Worm (Caenorhabditis elegans) whole organism, early embryonic: ENCODE data around the gene ZC8.6.

Experiments
- B0310.2 ChIP-seq: sonication (generic microtip); optimal IDR thresholded peaks from 2 replicates; lab custom pipeline; 2016; ENCODE audit warnings: mild to moderate bottlenecking, missing genetic modification characterization, missing compliant biosample characterization
- F13C5.2 ChIP-seq: sonication (generic microtip); optimal IDR thresholded peaks from 2 replicates; lab custom pipeline; 2017; ENCODE audit warnings: mild to moderate bottlenecking, missing genetic modification characterization, inconsistent platforms, missing compliant biosample characterization
- aly-1 ChIP-seq: sonication (generic microtip); optimal IDR thresholded peaks from 2 replicates; lab custom pipeline; 2016; ENCODE audit warnings: missing genetic modification characterization, missing compliant biosample characterization
- ama-1 ChIP-seq: fragments of 150-350 bp; optimal IDR thresholded peaks from 2 replicates; lab custom pipeline; 2014
- ceh-13 ChIP-seq: fragments of 200-800 bp; sonication (Bioruptor generic); optimal IDR thresholded peaks from 2 replicates; lab custom pipeline; 2018; ENCODE audit warnings: mild to moderate bottlenecking, missing genetic modification characterization, missing compliant biosample characterization
- ceh-36 ChIP-seq: sonication (generic microtip); optimal IDR thresholded peaks from 2 replicates; lab custom pipeline; 2016; ENCODE audit warnings: missing genetic modification characterization, inconsistent platforms, missing compliant biosample characterization
- ets-7 ChIP-seq: sonication (generic microtip); optimal IDR thresholded peaks from 2 replicates; lab custom pipeline; 2016; ENCODE audit warnings: missing genotype, missing genetic modification characterization, missing compliant biosample characterization
- flt-1 ChIP-seq: fragments of 200-800 bp; sonication (Bioruptor generic); IDR thresholded peaks from 2 replicates; pipeline ENCODE4 v1.3.6; 2022; ENCODE audit warnings: missing genetic modification characterization, missing compliant biosample characterization
- hmbx-1 ChIP-seq: sonication (generic microtip); optimal IDR thresholded peaks from 2 replicates; lab custom pipeline; 2016; ENCODE audit warnings: mild to moderate bottlenecking, missing genetic modification characterization, missing compliant biosample characterization
- hmg-4 ChIP-seq: fragments of 200-800 bp; sonication (Bioruptor generic); optimal IDR thresholded peaks from 2 replicates; lab custom pipeline; 2018; ENCODE audit warnings: mild to moderate bottlenecking, missing genetic modification characterization, missing compliant biosample characterization
- hnd-1 ChIP-seq: sonication (generic microtip); optimal IDR thresholded peaks from 2 replicates; lab custom pipeline; 2016; ENCODE audit warnings: missing genetic modification characterization, missing compliant biosample characterization
- pes-1 ChIP-seq: fragments of 200-800 bp; sonication (Bioruptor generic); IDR thresholded peaks from 2 replicates; pipeline ENCODE4 v1.3.6; 2022; ENCODE audit warnings: missing genetic modification reagents, missing genetic modification characterization, missing compliant biosample characterization
- scrt-1 ChIP-seq: fragments of 200-800 bp; sonication (Bioruptor generic); IDR thresholded peaks from 2 replicates; pipeline ENCODE4 v1.3.6; 2022; ENCODE audit warnings: missing genetic modification characterization, missing compliant biosample characterization
- sea-1 ChIP-seq: fragments of 200-800 bp; sonication (Bioruptor generic); conservative IDR thresholded peaks from 2 replicates; pipeline ENCODE4 v1.3.6; 2022; ENCODE audit warnings: missing genetic modification characterization, missing compliant biosample characterization
- tbx-11 ChIP-seq: fragments of 200-800 bp; sonication (Bioruptor generic); IDR thresholded peaks from 2 replicates; pipeline ENCODE4 v1.3.6; 2022; ENCODE audit warnings: missing genetic modification characterization, missing compliant biosample characterization
- tbx-37 ChIP-seq: fragments of 200-800 bp; sonication (Bioruptor generic); conservative IDR thresholded peaks from 2 replicates; pipeline ENCODE4 v1.3.6; 2022; ENCODE audit warnings: missing genetic modification reagents, missing genetic modification characterization, missing compliant biosample characterization
- tra-4 ChIP-seq: sonication (generic microtip); optimal IDR thresholded peaks from 2 replicates; lab custom pipeline; 2017; ENCODE audit warnings: missing genetic modification characterization, missing compliant biosample characterization

Gene ZC8.6

DNA sequence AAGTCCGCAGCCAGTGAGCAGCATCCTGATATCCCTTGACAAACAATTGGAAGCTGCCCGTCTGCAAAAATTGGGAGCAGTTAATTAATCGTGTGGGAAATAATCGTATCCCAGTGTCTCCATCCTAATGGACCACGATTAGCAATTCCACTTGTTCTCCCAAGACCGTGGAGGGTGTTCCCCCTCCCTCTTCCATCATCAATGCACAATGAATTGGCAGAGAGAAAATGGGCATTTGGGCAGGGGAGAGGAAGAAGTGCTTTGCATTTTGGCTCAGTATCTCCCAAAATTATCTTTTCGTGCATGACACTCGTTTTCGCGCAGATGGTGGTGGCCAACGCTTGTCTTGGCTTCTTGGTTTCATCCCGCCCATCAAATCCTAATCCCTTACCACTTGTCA is 19.3 kb downstream of the ZC8.6 start:
- TF ChIP-seq ceh-36 (tag; lab: Kevin White, UChicago) (no peak), F13C5.2 (tag; lab: Kevin White, UChicago) (no peak)

DNA sequence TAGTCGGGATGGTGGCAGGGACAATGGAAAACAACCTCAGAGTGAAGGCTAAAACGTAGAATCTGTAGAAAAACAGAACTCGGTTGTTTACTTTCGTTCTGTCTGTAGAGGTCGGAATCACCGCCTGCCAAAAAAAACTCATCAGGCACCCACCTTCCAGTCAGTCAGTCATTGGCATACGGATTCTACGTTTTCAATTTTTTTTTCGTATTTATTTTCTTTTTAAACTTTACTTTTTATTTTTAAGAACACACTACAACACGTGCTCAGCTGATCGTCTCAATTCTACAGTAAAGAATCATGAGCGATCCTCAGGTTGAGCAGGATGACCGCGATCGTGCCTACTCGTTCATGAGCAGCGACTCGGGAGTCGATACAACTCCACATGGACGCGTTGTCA is 20.9 kb downstream of the ZC8.6 start, which contains the start of gene lfi-1:
TSS of gene lfi-1 (plus strand) at position 301 of the 400 bp plus-strand sequence.
- TF ChIP-seq B0310.2 (tag; lab: Kevin White, UChicago), result no peak
- no peak for TF ChIP-seq tbx-11 (GFP tag; lab: Robert Waterston, UW)
- TF ChIP-seq tra-4 (tag; lab: Kevin White, UChicago), result no peak
- TF ChIP-seq tbx-37 (GFP tag; lab: Robert Waterston, UW), result no peak
- no peak for TF ChIP-seq flt-1 (GFP tag; lab: Robert Waterston, UW)
- no peak for TF ChIP-seq pes-1 (GFP tag; lab: Robert Waterston, UW)
- TF ChIP-seq ets-7, result no peak
- no peak for TF ChIP-seq hmbx-1 (tag; lab: Kevin White, UChicago)
- TF ChIP-seq ceh-13 (GFP tag; lab: Kevin White, UChicago), result no peak
- TF ChIP-seq scrt-1, result no peak
- TF ChIP-seq ama-1, result no peak
- no peak for TF ChIP-seq aly-1
- TF ChIP-seq hmg-4 (GFP tag; lab: Kevin White, UChicago), result no peak

ce11 chrX:4974486-4974885 is 22.9 kb downstream of the ZC8.6 start:
- TF ChIP-seq ets-7 (no peak), hnd-1 (tag; lab: Kevin White, UChicago) (no peak)

DNA sequence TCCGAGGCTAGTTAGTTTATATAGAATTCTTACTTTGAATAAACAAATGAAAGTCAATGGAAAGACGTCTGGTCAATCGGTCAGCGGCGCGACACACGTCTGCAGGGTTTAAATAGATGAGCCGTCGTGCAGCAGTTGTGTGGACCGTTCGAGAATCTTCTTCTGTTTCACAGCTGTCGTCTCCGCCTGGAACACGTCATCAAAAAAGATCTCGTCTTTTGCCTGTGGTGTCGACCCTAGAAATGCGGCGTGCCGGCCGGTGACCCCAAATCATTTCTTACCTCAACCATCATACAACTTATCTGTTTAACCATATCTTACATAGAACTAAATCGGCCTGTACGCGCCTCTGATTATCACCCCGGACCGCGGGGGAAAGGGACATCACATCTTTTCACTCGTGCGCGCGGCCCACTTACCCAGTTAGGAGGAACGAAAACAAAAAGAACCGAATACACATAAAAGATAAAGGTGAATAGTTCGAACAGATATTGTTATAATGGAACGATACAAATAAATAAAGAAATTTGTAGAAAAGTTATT is 25.3 kb downstream of the ZC8.6 start:
- TF ChIP-seq tra-4 (tag; lab: Kevin White, UChicago), result no peak
- no peak for TF ChIP-seq ceh-13 (GFP tag; lab: Kevin White, UChicago)
- TF ChIP-seq scrt-1, result no peak
- no peak for TF ChIP-seq hmg-4 (GFP tag; lab: Kevin White, UChicago)
- no peak for TF ChIP-seq tbx-11 (GFP tag; lab: Robert Waterston, UW)
- no peak for TF ChIP-seq flt-1 (GFP tag; lab: Robert Waterston, UW)
- TF ChIP-seq tbx-37 (GFP tag; lab: Robert Waterston, UW), result no peak
- TF ChIP-seq B0310.2 (tag; lab: Kevin White, UChicago), result no peak
- TF ChIP-seq sea-1 (GFP tag; lab: Robert Waterston, UW), result no peak
- TF ChIP-seq pes-1 (GFP tag; lab: Robert Waterston, UW), result no peak
- TF ChIP-seq ama-1, result no peak
- TF ChIP-seq ets-7, result no peak
- TF ChIP-seq F13C5.2 (tag; lab: Kevin White, UChicago), result no peak
- TF ChIP-seq ceh-36 (tag; lab: Kevin White, UChicago), result no peak
- TF ChIP-seq aly-1, result no peak
- no peak for TF ChIP-seq hmbx-1 (tag; lab: Kevin White, UChicago)
- no peak for TF ChIP-seq hnd-1 (tag; lab: Kevin White, UChicago)

DNA sequence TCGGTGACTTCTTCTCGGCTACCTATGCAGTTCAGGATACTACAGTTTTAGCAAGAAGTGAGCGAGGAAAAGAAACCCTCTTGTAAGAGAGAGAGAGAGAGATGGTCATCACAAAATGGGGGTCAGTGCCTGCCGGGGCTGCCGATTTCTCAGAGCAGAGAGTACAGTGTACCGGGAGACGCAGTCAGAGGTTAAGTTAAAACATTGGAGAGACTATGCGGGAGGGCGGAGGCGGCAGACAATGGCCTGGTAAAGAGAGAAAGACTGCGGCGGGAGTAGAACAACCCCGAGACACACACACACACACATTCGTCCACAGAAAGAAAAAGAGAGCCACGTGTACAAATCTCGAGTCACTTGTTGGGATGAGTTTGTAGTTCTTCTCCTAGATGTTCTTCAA is 26.0 kb downstream of the ZC8.6 start:
- peak; percentile 46 for TF ChIP-seq tbx-37 (GFP tag; lab: Robert Waterston, UW)
- TF ChIP-seq ama-1, result no peak
- TF ChIP-seq hmbx-1 (tag; lab: Kevin White, UChicago), result no peak
- peak; percentile 78 for TF ChIP-seq aly-1
- TF ChIP-seq hmg-4 (GFP tag; lab: Kevin White, UChicago), result peak; percentile 69

ce11 chrX:4970863-4971345 is 26.5 kb downstream of the ZC8.6 start, which contains the start of gene calu-1:
Gene calu-1 (minus strand): TSS chrX:4970913.
- TF ChIP-seq scrt-1 (no peak), flt-1 (GFP tag; lab: Robert Waterston, UW) (no peak), sea-1 (GFP tag; lab: Robert Waterston, UW) (no peak), pes-1 (GFP tag; lab: Robert Waterston, UW) (no peak), hmbx-1 (tag; lab: Kevin White, UChicago) (no peak), ceh-36 (tag; lab: Kevin White, UChicago) (no peak), tbx-11 (GFP tag; lab: Robert Waterston, UW) (no peak), tbx-37 (GFP tag; lab: Robert Waterston, UW) (no peak), B0310.2 (tag; lab: Kevin White, UChicago) (no peak), ama-1 (no peak), tra-4 (tag; lab: Kevin White, UChicago) (no peak), hnd-1 (tag; lab: Kevin White, UChicago) (no peak), hmg-4 (GFP tag; lab: Kevin White, UChicago) (no peak), ets-7 (no peak), F13C5.2 (tag; lab: Kevin White, UChicago) (no peak), ceh-13 (GFP tag; lab: Kevin White, UChicago) (no peak), aly-1 (no peak)

DNA sequence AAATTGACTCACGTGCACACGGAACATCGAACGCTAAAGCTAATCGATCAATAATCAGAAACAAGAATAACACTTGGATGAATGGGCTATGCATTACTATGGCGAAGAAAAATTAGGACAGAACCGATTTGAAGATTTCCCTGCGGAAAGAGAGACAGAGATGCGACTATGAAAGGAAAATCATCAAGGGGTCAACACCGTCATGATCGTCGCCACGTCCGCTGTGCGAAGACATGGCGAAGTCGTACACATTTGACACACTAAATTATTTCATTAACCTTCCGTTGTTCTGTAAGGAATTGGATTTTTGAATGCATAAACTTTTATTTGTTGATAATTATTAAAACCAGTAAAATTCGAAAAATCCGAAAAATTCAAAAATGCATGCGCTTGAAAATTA is 28.2 kb downstream of the ZC8.6 start, which contains the start of gene M03F4.6:
TSS of gene M03F4.6 (minus strand) at position 101 of the 400 bp plus-strand sequence.
- TF ChIP-seq ets-7, result no peak
- TF ChIP-seq hmbx-1 (tag; lab: Kevin White, UChicago), result no peak
- no peak for TF ChIP-seq tra-4 (tag; lab: Kevin White, UChicago)
- TF ChIP-seq scrt-1, result no peak
- TF ChIP-seq tbx-11 (GFP tag; lab: Robert Waterston, UW), result no peak
- peak; percentile 39 for TF ChIP-seq ama-1
- TF ChIP-seq tbx-37 (GFP tag; lab: Robert Waterston, UW), result no peak
- no peak for TF ChIP-seq B0310.2 (tag; lab: Kevin White, UChicago)
- 0 out of 2 replicates have a peak, but pooled peaks have one; percentile 68 for TF ChIP-seq sea-1 (GFP tag; lab: Robert Waterston, UW)

DNA sequence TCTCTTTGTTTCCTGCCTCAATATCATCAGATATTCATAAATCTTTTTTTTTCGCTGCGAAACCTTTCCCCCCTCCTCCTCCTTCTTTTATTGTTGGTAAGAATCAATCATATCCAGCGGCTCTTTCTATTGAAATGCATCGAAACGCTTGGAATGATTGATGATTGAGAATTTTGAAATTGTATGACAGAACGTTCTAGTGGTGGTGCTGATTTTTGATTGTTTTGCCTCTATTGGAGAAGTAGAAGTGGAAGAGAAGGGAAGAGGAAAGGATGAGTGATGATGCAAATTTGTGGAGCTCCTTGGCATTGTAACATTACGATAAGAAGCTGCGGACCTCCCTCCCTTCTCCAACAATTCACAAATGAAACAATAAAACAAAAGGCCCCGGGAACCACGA is 31.8 kb downstream of the ZC8.6 start:
- TF ChIP-seq F13C5.2 (tag; lab: Kevin White, UChicago), result no peak
- no peak for TF ChIP-seq tra-4 (tag; lab: Kevin White, UChicago)
- no peak for TF ChIP-seq sea-1 (GFP tag; lab: Robert Waterston, UW)
- TF ChIP-seq scrt-1, result no peak
- no peak for TF ChIP-seq ceh-36 (tag; lab: Kevin White, UChicago)
- no peak for TF ChIP-seq tbx-37 (GFP tag; lab: Robert Waterston, UW)
- TF ChIP-seq pes-1 (GFP tag; lab: Robert Waterston, UW), result no peak
- no peak for TF ChIP-seq ama-1
- TF ChIP-seq ceh-13 (GFP tag; lab: Kevin White, UChicago), result no peak
- TF ChIP-seq aly-1, result no peak
